Fruit fly (Drosophila melanogaster): ENCODE data around the gene CG5808.

DNA sequence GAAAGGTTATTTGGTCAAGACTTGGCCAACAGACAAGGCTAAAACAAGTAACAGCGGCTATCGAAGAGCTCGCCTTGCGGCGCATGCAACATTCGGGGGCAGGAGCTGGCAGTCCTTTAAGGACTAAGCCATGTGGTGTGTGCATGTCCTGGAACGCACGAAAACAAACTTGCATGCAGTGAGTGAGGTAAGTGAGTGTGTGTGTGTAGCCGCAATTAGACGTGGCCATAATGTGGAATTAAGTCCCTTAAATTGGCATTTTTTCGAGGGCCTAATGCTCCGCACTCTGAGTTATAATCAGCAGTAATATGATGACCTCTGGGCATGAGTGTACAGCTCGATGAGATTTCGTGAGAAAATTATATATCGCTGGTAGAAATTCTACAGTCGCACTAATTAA lies 16.8 kb upstream of the CG5808 start, which contains the start of gene sosie:
- TF ChIP-seq CG4496 (GFP tag; IDR thresholded peaks at IDR 0.05) (no peak), CG10348 (GFP tag; IDR thresholded peaks at IDR 0.05) (no peak), CG9948 (tag; optimal IDR thresholded peaks at IDR 0.05) (no peak), Ets98B (GFP tag; IDR thresholded peaks at IDR 0.05) (no peak), EcR (GFP tag; optimal IDR thresholded peaks at IDR 0.05) (no peak), Snoo (tag; optimal IDR thresholded peaks at IDR 0.05) (no peak), Pif1B (GFP tag; optimal IDR thresholded peaks at IDR 0.05) (no peak), CG15710 (tag; optimal IDR thresholded peaks at IDR 0.05) (no peak), CG12605 (GFP tag; IDR thresholded peaks at IDR 0.05) (no peak), CG34367 (tag; optimal IDR thresholded peaks at IDR 0.05) (no peak), CG8159 (tag; optimal IDR thresholded peaks at IDR 0.05) (no peak), fd96Ca (GFP tag; IDR thresholded peaks at IDR 0.05) (no peak), CG17806 (tag; optimal IDR thresholded peaks at IDR 0.05) (no peak), D1 (tag; optimal IDR thresholded peaks at IDR 0.05) (no peak)

All from whole organism, pupa.